Fruit fly (Drosophila melanogaster) whole organism, embryonic: ENCODE data around the gene mRpS23.

Experiments
- Abd-B ChIP-seq: fragments of 200-800 bp; sonication (Bioruptor generic); optimal IDR thresholded peaks from 2 replicates; lab custom pipeline; 2018; ENCODE audit warnings: missing biosample characterization, mild to moderate bottlenecking, missing genetic modification characterization, moderate library complexity
- Ada2b ChIP-seq: fragments of 200-800 bp; sonication (Bioruptor generic); IDR thresholded peaks from 2 replicates; pipeline ENCODE4 v1.3.6; 2022; ENCODE audit warnings: missing biosample characterization, missing genetic modification characterization
- Antp ChIP-seq: fragments of 200-800 bp; sonication (Bioruptor generic); optimal IDR thresholded peaks from 3 replicates; lab custom pipeline; 2016; ENCODE audit warnings: missing biosample characterization, missing genetic modification characterization
- CG1024 ChIP-seq: fragments of 200-800 bp; sonication (Bioruptor generic); IDR thresholded peaks from 2 replicates; pipeline ENCODE4 v1.3.6; 2022; ENCODE audit warnings: missing biosample characterization, missing genetic modification characterization
- CG10274 ChIP-seq: fragments of 200-800 bp; sonication (Bioruptor generic); optimal IDR thresholded peaks from 3 replicates; lab custom pipeline; 2017; ENCODE audit warnings: missing biosample characterization, mild to moderate bottlenecking, missing genetic modification characterization
- CG10431 ChIP-seq: fragments of 200-800 bp; sonication (Bioruptor generic); optimal IDR thresholded peaks from 3 replicates; lab custom pipeline; 2018; ENCODE audit warnings: missing biosample characterization, mild to moderate bottlenecking, missing genetic modification characterization
- CG11398 ChIP-seq: fragments of 200-800 bp; sonication (Bioruptor generic); optimal IDR thresholded peaks from 2 replicates; lab custom pipeline; 2016; ENCODE audit warnings: missing biosample characterization, missing genetic modification characterization
- CG1233 ChIP-seq: fragments of 200-800 bp; sonication (Bioruptor generic); optimal IDR thresholded peaks from 4 replicates; lab custom pipeline; 2018; ENCODE audit warnings: missing biosample characterization, mild to moderate bottlenecking, missing genetic modification characterization
- CG12659 ChIP-seq: fragments of 200-800 bp; sonication (Bioruptor generic); optimal IDR thresholded peaks from 3 replicates; lab custom pipeline; 2017; ENCODE audit warnings: mild to moderate bottlenecking, missing biosample characterization, missing genetic modification reagents, missing genetic modification characterization
- CG15073 ChIP-seq: fragments of 200-800 bp; sonication (Bioruptor generic); optimal IDR thresholded peaks from 2 replicates; lab custom pipeline; 2016; ENCODE audit warnings: missing biosample characterization, missing genetic modification characterization
- CG16813 ChIP-seq: fragments of 200-800 bp; sonication (Bioruptor generic); IDR thresholded peaks from 3 replicates; pipeline ENCODE4 v1.3.6; 2022; ENCODE audit warnings: missing biosample characterization, missing genetic modification characterization; ENCODE audit not compliant: partially characterized antibody
- CG2712 ChIP-seq: fragments of 200-800 bp; optimal IDR thresholded peaks from 3 replicates; lab custom pipeline; 2019; ENCODE audit warnings: missing biosample characterization, mild to moderate bottlenecking, missing genetic modification characterization, moderate library complexity
- CG32767 ChIP-seq: fragments of 200-800 bp; sonication (Bioruptor generic); IDR thresholded peaks from 2 replicates; pipeline ENCODE4 v1.3.6; 2022; ENCODE audit warnings: missing biosample characterization, missing genetic modification characterization
- CG8281 ChIP-seq: fragments of 200-800 bp; sonication (Bioruptor generic); optimal IDR thresholded peaks from 2 replicates; lab custom pipeline; 2018; ENCODE audit warnings: missing biosample characterization, mild to moderate bottlenecking, missing genetic modification characterization, moderate library complexity
- CoRest ChIP-seq: fragments of 200-800 bp; sonication (Bioruptor generic); optimal IDR thresholded peaks from 3 replicates; lab custom pipeline; 2018; ENCODE audit warnings: missing biosample characterization, mild to moderate bottlenecking, missing genetic modification characterization, moderate library complexity
- D19B ChIP-seq: fragments of 200-800 bp; sonication (Bioruptor generic); optimal IDR thresholded peaks from 2 replicates; lab custom pipeline; 2017; ENCODE audit warnings: missing biosample characterization, mild to moderate bottlenecking, missing genetic modification characterization
- Dek ChIP-seq: fragments of 200-800 bp; sonication (Bioruptor generic); optimal IDR thresholded peaks from 3 replicates; lab custom pipeline; 2019; ENCODE audit warnings: missing biosample characterization, mild to moderate bottlenecking, missing genetic modification characterization, moderate library complexity
- Doc2 ChIP-seq: fragments of 200-800 bp; sonication (Bioruptor generic); IDR thresholded peaks from 2 replicates; pipeline ENCODE4 v1.3.6; 2022; ENCODE audit warnings: missing biosample characterization, missing genetic modification characterization
- HHEX ChIP-seq: fragments of 200-800 bp; sonication (Bioruptor generic); optimal IDR thresholded peaks from 3 replicates; lab custom pipeline; 2017; ENCODE audit warnings: missing biosample characterization, mild to moderate bottlenecking, missing genetic modification characterization, missing genetic modification reagents
- HLH3B ChIP-seq: fragments of 200-800 bp; sonication (Bioruptor generic); IDR thresholded peaks from 2 replicates; pipeline ENCODE4 v1.3.6; 2022; ENCODE audit warnings: missing biosample characterization, missing genetic modification characterization
- Hr3 ChIP-seq: fragments of 200-800 bp; sonication (Bioruptor generic); optimal IDR thresholded peaks from 3 replicates; lab custom pipeline; 2016; ENCODE audit warnings: missing biosample characterization, missing genetic modification characterization
- Lim3 ChIP-seq: fragments of 200-800 bp; sonication (Bioruptor generic); IDR thresholded peaks from 2 replicates; pipeline ENCODE4 v1.3.6; 2022; ENCODE audit warnings: missing biosample characterization, missing genetic modification characterization
- Mes4 ChIP-seq: fragments of 200-800 bp; sonication (Bioruptor generic); optimal IDR thresholded peaks from 2 replicates; lab custom pipeline; 2016; ENCODE audit warnings: missing biosample characterization, missing genetic modification characterization
- Mrtf ChIP-seq: fragments of 200-800 bp; sonication (Bioruptor generic); IDR thresholded peaks from 3 replicates; pipeline ENCODE4 v1.3.6; 2022; ENCODE audit warnings: missing biosample characterization, missing genetic modification characterization
- Nf-YC ChIP-seq: fragments of 200-800 bp; optimal IDR thresholded peaks from 3 replicates; lab custom pipeline; 2019; ENCODE audit warnings: missing biosample characterization, mild to moderate bottlenecking, missing genetic modification characterization, moderate library complexity
- Side ChIP-seq: fragments of 200-800 bp; sonication (Bioruptor generic); optimal IDR thresholded peaks from 2 replicates; lab custom pipeline; 2016; ENCODE audit warnings: missing biosample characterization, missing genetic modification characterization
- Sin3A ChIP-seq: fragments of >200 bp; optimal IDR thresholded peaks from 2 replicates; lab custom pipeline; 2018
- bcd ChIP-seq: fragments of 200-800 bp; sonication (Bioruptor generic); optimal IDR thresholded peaks from 2 replicates; lab custom pipeline; 2017; ENCODE audit warnings: missing biosample characterization, mild to moderate bottlenecking, missing genetic modification characterization
- bowl ChIP-seq: fragments of 200-800 bp; sonication (Bioruptor generic); IDR thresholded peaks from 2 replicates; pipeline ENCODE4 v1.3.6; 2022; ENCODE audit warnings: missing biosample characterization, missing genetic modification characterization
- cad ChIP-seq: fragments of >200 bp; optimal IDR thresholded peaks from 2 replicates; lab custom pipeline; 2017; ENCODE audit warnings: missing biosample characterization, missing genetic modification characterization
- dati ChIP-seq: fragments of 200-800 bp; sonication (Bioruptor generic); IDR thresholded peaks from 2 replicates; pipeline ENCODE4 v1.3.6; 2022; ENCODE audit warnings: missing biosample characterization, missing genetic modification characterization
- dmrt11E ChIP-seq: fragments of 200-800 bp; sonication (Bioruptor generic); optimal IDR thresholded peaks from 3 replicates; lab custom pipeline; 2018; ENCODE audit warnings: missing biosample characterization, mild to moderate bottlenecking, missing genetic modification characterization, moderate library complexity
- ems ChIP-seq: fragments of 200-800 bp; sonication (Bioruptor generic); optimal IDR thresholded peaks from 3 replicates; lab custom pipeline; 2016; ENCODE audit warnings: missing biosample characterization, missing genetic modification characterization
- esg ChIP-seq: fragments of 200-800 bp; sonication (Bioruptor generic); conservative IDR thresholded peaks from 2 replicates; pipeline ENCODE4 v1.3.6; 2022; ENCODE audit warnings: missing biosample characterization, missing genetic modification characterization
- ftz-f1 ChIP-seq: fragments of 200-800 bp; sonication (Bioruptor generic); optimal IDR thresholded peaks from 2 replicates; lab custom pipeline; 2016; ENCODE audit warnings: missing biosample characterization, missing genetic modification characterization
- ham ChIP-seq: fragments of 200-800 bp; sonication (Bioruptor generic); IDR thresholded peaks from 2 replicates; pipeline ENCODE4 v1.3.6; 2022; ENCODE audit warnings: missing biosample characterization, missing genetic modification characterization
- her ChIP-seq: fragments of 200-800 bp; sonication (Bioruptor generic); optimal IDR thresholded peaks from 2 replicates; lab custom pipeline; 2016; ENCODE audit warnings: missing biosample characterization, missing genetic modification characterization
- insv ChIP-seq, 2 experiments: fragments of 200-800 bp; sonication (Bioruptor generic); optimal IDR thresholded peaks; 3 replicates each; lab custom pipeline; 2016 to 2018; ENCODE audit warnings: missing biosample characterization in 2 of 2, missing genetic modification characterization in 2 of 2
- jing ChIP-seq: fragments of 200-800 bp; sonication (Bioruptor generic); optimal IDR thresholded peaks from 2 replicates; lab custom pipeline; 2018; ENCODE audit warnings: missing biosample characterization, mild to moderate bottlenecking, missing genetic modification characterization
- jumu ChIP-seq: fragments of 200-800 bp; sonication (Bioruptor generic); optimal IDR thresholded peaks from 3 replicates; lab custom pipeline; 2016; ENCODE audit warnings: missing biosample characterization, missing genetic modification characterization
- kah ChIP-seq: fragments of 200-800 bp; sonication (Bioruptor generic); optimal IDR thresholded peaks from 2 replicates; lab custom pipeline; 2018; ENCODE audit warnings: missing biosample characterization, mild to moderate bottlenecking, missing genetic modification characterization
- p53 ChIP-seq: fragments of 200-800 bp; sonication (Bioruptor generic); optimal IDR thresholded peaks from 2 replicates; lab custom pipeline; 2016; ENCODE audit warnings: missing biosample characterization, missing genetic modification characterization
- pho ChIP-seq: fragments of 200-800 bp; sonication (Bioruptor generic); optimal IDR thresholded peaks from 2 replicates; lab custom pipeline; 2016; ENCODE audit warnings: missing biosample characterization, missing genetic modification characterization
- pros ChIP-seq: fragments of 200-800 bp; sonication (Bioruptor generic); optimal IDR thresholded peaks from 3 replicates; lab custom pipeline; 2019; ENCODE audit warnings: missing biosample characterization, mild to moderate bottlenecking, missing genetic modification characterization, moderate library complexity
- so ChIP-seq: fragments of 200-800 bp; sonication (Bioruptor generic); IDR thresholded peaks from 3 replicates; pipeline ENCODE4 v1.3.6; 2022; ENCODE audit warnings: missing biosample characterization, missing genetic modification characterization
- tin ChIP-seq: fragments of 200-800 bp; sonication (Bioruptor generic); optimal IDR thresholded peaks from 3 replicates; lab custom pipeline; 2016; ENCODE audit warnings: missing biosample characterization, missing genetic modification characterization
- wor ChIP-seq: fragments of 200-800 bp; sonication (Bioruptor generic); IDR thresholded peaks from 2 replicates; pipeline ENCODE4 v1.3.6; 2022; ENCODE audit warnings: missing biosample characterization, missing genetic modification characterization
- z ChIP-seq: fragments of 200-800 bp; sonication (Bioruptor generic); IDR thresholded peaks from 3 replicates; pipeline ENCODE4 v1.3.6; 2022; ENCODE audit warnings: missing biosample characterization, missing genetic modification characterization
- zen2 ChIP-seq: fragments of 200-800 bp; sonication (Bioruptor generic); IDR thresholded peaks from 3 replicates; pipeline ENCODE4 v1.3.6; 2022; ENCODE audit warnings: missing biosample characterization, missing genetic modification characterization; ENCODE audit not compliant: partially characterized antibody

The mRpS23 gene

DNA sequence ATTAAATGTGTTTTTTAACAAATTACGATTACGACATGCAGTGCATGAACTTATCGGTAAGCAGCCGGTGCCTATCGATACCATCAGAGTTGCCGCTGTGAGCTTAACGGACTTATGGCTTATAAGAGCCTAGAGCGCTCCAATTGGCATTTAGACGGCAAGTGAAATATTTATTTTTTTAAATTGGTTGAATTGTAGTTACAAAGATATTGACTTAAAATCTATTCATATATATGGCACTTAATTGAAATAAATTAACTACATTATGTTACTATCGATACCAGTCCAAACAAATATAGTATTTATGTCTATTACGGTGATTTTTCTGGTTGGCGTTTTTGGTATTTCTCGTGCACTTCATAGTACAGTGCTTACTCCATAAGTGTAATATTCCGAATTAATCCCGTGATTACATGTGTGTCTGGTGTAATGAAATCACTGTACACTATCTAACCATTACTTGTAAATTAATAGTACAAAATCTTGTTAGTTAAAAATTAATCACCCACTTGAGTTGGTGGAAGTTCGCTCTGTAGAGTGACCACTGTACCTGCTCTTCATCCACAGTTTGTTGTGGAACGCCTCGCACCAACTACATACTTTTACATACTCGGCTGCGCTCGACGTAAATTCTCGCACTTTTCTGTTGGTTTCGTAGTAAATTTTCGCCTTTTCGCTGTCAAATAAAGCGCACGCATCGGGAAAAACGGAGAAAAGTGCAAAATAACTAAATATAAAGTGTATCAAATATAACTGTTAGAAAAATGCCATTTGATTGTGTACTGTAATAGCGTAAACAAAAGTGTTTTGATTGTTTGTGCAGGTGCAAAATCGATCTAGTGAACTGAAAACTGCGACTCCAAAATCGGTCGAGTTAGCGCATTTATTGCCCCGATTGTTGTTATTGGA is at the start of gene mRpS23, which contains the start of gene CenG1A (continued):
- peak; percentile 100 for TF ChIP-seq Antp (GFP tag; lab: Kevin White, UChicago)
- peak; percentile 94 for TF ChIP-seq Nf-YC
- TF ChIP-seq kah (GFP tag; lab: Kevin White, UChicago), result peak; percentile 99
- TF ChIP-seq CG15073 (GFP tag; lab: Kevin White, UChicago), result peak; percentile 94
- TF ChIP-seq Mes4 (GFP tag; lab: Kevin White, UChicago), result peak; percentile 100
- TF ChIP-seq ems (GFP tag; lab: Kevin White, UChicago), result peak; percentile 100
- peak; percentile 100 for TF ChIP-seq bowl (GFP tag; lab: Robert Waterston, UW)
- TF ChIP-seq CG10431, result peak; percentile 97
- peak; percentile 98 for TF ChIP-seq D19B (GFP tag; lab: Kevin White, UChicago)
- peak; percentile 100 for TF ChIP-seq CG32767 (GFP tag; lab: Robert Waterston, UW)
- peak; percentile 100 for TF ChIP-seq bcd (GFP tag; lab: Kevin White, UChicago)
- TF ChIP-seq tin (GFP tag; lab: Kevin White, UChicago), result peak; percentile 100
- peak; percentile 55 for TF ChIP-seq Sin3A
- peak; percentile 80 for TF ChIP-seq pros (GFP tag; lab: Kevin White, UChicago)
- TF ChIP-seq CG12659 (GFP tag; lab: Kevin White, UChicago), result peak; percentile 100
- TF ChIP-seq so, result peak; percentile 100
- TF ChIP-seq zen2, result no peak; the same call in 2 of the 3 replicates
- peak; percentile 99 for TF ChIP-seq Abd-B (GFP tag; lab: Kevin White, UChicago)
- peak; percentile 73 to 89 for TF ChIP-seq insv (GFP tag; optimal IDR thresholded peaks at IDR 0.05; lab: Kevin White, UChicago)
- TF ChIP-seq esg (GFP tag; lab: Robert Waterston, UW), result peak; percentile 100
- peak; percentile 100 for TF ChIP-seq jing (GFP tag; lab: Kevin White, UChicago)
- TF ChIP-seq CG2712 (tag; lab: Kevin White, UChicago), result peak; percentile 100
- peak; percentile 100 for TF ChIP-seq HLH3B (GFP tag; lab: Robert Waterston, UW)
- TF ChIP-seq Dek (tag; lab: Kevin White, UChicago), result peak; percentile 100
- peak; percentile 98 for TF ChIP-seq her (GFP tag; lab: Kevin White, UChicago)
- TF ChIP-seq HHEX (GFP tag; lab: Kevin White, UChicago), result peak; percentile 100
- peak; percentile 100 for TF ChIP-seq wor (GFP tag; lab: Robert Waterston, UW)
- TF ChIP-seq Hr3 (GFP tag; lab: Kevin White, UChicago), result peak; percentile 100
- TF ChIP-seq CG8281, result peak; percentile 96
- peak; percentile 79 for TF ChIP-seq CG16813 (GFP tag; lab: Robert Waterston, UW)
- peak; percentile 100 for TF ChIP-seq ham
- TF ChIP-seq dmrt11E, result peak; percentile 99
- TF ChIP-seq Ada2b, result peak; percentile 100
- peak; percentile 99 for TF ChIP-seq CG11398 (GFP tag; lab: Kevin White, UChicago)
- peak; percentile 99 for TF ChIP-seq p53 (GFP tag; lab: Kevin White, UChicago)
- TF ChIP-seq ftz-f1 (GFP tag; lab: Kevin White, UChicago), result peak; percentile 94
- peak; percentile 100 for TF ChIP-seq CoRest (tag; lab: Kevin White, UChicago)
- TF ChIP-seq pho (GFP tag; lab: Kevin White, UChicago), result peak; percentile 100
- peak; percentile 100 for TF ChIP-seq jumu (GFP tag; lab: Kevin White, UChicago)
- peak; percentile 100 for TF ChIP-seq CG1233 (GFP tag; lab: Kevin White, UChicago)
- TF ChIP-seq Side (GFP tag; lab: Kevin White, UChicago), result peak; percentile 100
- TF ChIP-seq cad (GFP tag; lab: Kevin White, UChicago), result no peak
- TF ChIP-seq dati (GFP tag; lab: Robert Waterston, UW), result peak; percentile 100
- peak; percentile 88 for TF ChIP-seq z (GFP tag; lab: Robert Waterston, UW)
- TF ChIP-seq Mrtf, result peak; percentile 100
- TF ChIP-seq Doc2 (GFP tag; lab: Robert Waterston, UW), result peak; percentile 99
- peak; percentile 99 for TF ChIP-seq Lim3 (GFP tag; lab: Robert Waterston, UW)
- TF ChIP-seq CG10274 (GFP tag; lab: Kevin White, UChicago), result peak; percentile 97
- TF ChIP-seq CG1024 (GFP tag; lab: Robert Waterston, UW), result peak; percentile 99
